Worm (Caenorhabditis elegans) whole organism, L4 larva: ENCODE data around the gene C12D5.4.

ENCODE experiments used
- aly-2 ChIP-seq: sonication (generic microtip); optimal IDR thresholded peaks from 2 replicates; lab custom pipeline; 2018; ENCODE audit warnings: missing biosample characterization, missing genetic modification characterization
- arid-1 ChIP-seq: fragments of 200-800 bp; sonication (Bioruptor generic); conservative IDR thresholded peaks from 2 replicates; pipeline ENCODE4 v1.3.6; 2022; ENCODE audit warnings: missing genetic modification reagents, missing genetic modification characterization, missing compliant biosample characterization
- lin-1 ChIP-seq: fragments of 200-800 bp; sonication (Bioruptor generic); IDR thresholded peaks from 2 replicates; pipeline ENCODE4 v1.3.6; 2022; ENCODE audit warnings: missing genetic modification reagents, missing genetic modification characterization, missing compliant biosample characterization
- mep-1 ChIP-seq: fragments of 150-350 bp; sonication (generic microtip); optimal IDR thresholded peaks from 3 replicates; lab custom pipeline; 2014; ENCODE audit warnings: missing biosample characterization, missing genetic modification characterization

DNA sequence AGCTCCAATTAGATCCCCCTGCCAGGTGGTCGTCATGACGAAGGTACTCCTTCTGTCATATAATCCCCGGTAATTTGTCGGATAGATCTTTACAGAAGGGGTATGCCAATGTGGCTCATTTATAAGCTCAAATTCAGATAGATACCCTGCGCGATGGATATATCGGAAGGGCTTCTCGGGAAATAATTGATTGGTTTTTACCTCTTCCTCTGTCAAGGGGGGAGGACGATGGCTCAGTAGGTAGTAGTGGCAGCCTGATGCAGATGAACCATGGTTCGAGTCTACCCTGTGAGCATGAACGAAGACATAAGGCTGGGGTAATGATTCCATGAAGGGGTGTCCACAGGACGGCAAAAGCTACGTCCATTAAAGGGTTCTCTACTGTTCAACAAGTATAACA, 25.2 kb upstream of the C12D5.4 start:
- TF ChIP-seq arid-1 (GFP tag; lab: Robert Waterston, UW): no peak
- no peak for TF ChIP-seq aly-2 (tag; lab: Kevin White, UChicago)
- TF ChIP-seq lin-1: no peak
- no peak for TF ChIP-seq mep-1
